Worm (Caenorhabditis elegans) whole organism, late embryonic: ENCODE measurements around the gene set-4.

Source experiments
- F13H6.1 ChIP-seq: sonication (generic microtip); optimal IDR thresholded peaks from 2 replicates; lab custom pipeline; 2016; ENCODE audit warnings: missing genetic modification characterization, missing compliant biosample characterization
- ama-1 ChIP-seq: fragments of 150-350 bp; optimal IDR thresholded peaks from 2 replicates; lab custom pipeline; 2014
- ceh-22 ChIP-seq: sonication (generic microtip); optimal IDR thresholded peaks from 2 replicates; lab custom pipeline; 2017; ENCODE audit warnings: missing biosample characterization, missing genetic modification characterization
- dve-1 ChIP-seq: sonication (generic microtip); optimal IDR thresholded peaks from 2 replicates; lab custom pipeline; 2017; ENCODE audit warnings: antibody characterized with exemption, mild to moderate bottlenecking, missing genetic modification characterization, missing compliant biosample characterization
- hlh-6 ChIP-seq: sonication (generic microtip); optimal IDR thresholded peaks from 2 replicates; lab custom pipeline; 2016; ENCODE audit warnings: missing genotype, missing genetic modification characterization, missing compliant biosample characterization
- lin-11 ChIP-seq: fragments of 200-800 bp; sonication (Bioruptor generic); optimal IDR thresholded peaks from 2 replicates; lab custom pipeline; 2018; ENCODE audit warnings: mild to moderate bottlenecking, missing genetic modification characterization, missing compliant biosample characterization
- pag-3 ChIP-seq: sonication (generic microtip); optimal IDR thresholded peaks from 2 replicates; lab custom pipeline; 2016; ENCODE audit warnings: missing compliant biosample characterization, missing genetic modification characterization, borderline replicate concordance
- pha-2 ChIP-seq: sonication (generic microtip); optimal IDR thresholded peaks from 2 replicates; lab custom pipeline; 2017; ENCODE audit warnings: mild to moderate bottlenecking, missing genetic modification characterization, missing compliant biosample characterization
- pqm-1 ChIP-seq: sonication (generic microtip); optimal IDR thresholded peaks from 2 replicates; lab custom pipeline; 2016; ENCODE audit warnings: missing genetic modification characterization, missing compliant biosample characterization
- unc-55 ChIP-seq: sonication (generic microtip); optimal IDR thresholded peaks from 2 replicates; lab custom pipeline; 2017; ENCODE audit warnings: missing biosample characterization, missing genetic modification reagents, missing genetic modification characterization
- zip-5 ChIP-seq: sonication (generic microtip); optimal IDR thresholded peaks from 2 replicates; lab custom pipeline; 2016; ENCODE audit warnings: missing genetic modification characterization, missing compliant biosample characterization

DNA sequence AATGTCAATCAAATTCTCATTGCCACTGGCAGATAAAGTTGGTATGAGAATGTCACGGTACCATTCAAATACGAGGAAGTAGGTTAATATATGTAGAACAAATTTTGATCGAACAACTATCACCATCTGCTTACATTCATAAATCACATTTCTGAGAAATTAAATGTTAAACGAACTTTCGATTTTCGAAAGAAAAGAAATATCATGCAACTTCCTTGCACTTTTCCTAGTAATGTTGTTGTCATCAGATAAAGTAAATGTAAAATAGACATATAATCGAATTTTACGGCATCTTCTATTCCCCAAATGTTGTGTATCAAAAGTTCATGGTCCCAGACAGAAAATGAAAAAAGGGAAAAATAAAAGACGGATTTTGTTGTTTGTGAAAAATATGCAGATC is 19.7 kb downstream of the set-4 start:
- TF ChIP-seq ama-1 (no peak), zip-5 (tag; lab: Kevin White, UChicago) (no peak), unc-55 (GFP tag; lab: Kevin White, UChicago) (no peak), F13H6.1 (tag; lab: Kevin White, UChicago) (no peak), hlh-6 (no peak), pag-3 (tag; lab: Kevin White, UChicago) (no peak), lin-11 (no peak), pqm-1 (tag; lab: Kevin White, UChicago) (no peak), ceh-22 (tag; lab: Kevin White, UChicago) (no peak), pha-2 (tag; lab: Kevin White, UChicago) (no peak), dve-1 (no peak)
